Worm (Caenorhabditis elegans): ENCODE results near the gene str-39.

The str-39 gene

DNA sequence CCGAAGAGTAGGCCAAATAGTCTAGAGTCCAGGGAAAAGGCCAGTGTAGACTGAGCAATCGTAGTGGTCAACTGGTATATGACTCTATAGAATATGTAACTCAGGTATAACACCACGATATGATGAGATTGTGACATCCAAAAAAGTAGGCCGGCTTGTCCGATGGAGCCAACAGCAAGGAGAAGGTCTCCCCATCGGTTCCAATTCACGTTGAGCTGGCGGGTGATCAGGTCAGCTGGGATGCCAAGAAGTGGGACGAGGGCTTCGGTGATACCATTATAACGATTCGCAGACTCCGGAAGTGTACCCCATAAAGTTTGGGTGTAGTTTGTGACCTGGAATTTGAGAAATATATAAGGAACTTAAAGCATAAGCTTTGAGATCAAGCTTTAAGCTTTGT, 6.8 kb downstream of the str-39 start:
- no peak for TF ChIP-seq ceh-43 (GFP tag; optimal IDR thresholded peaks at IDR 0.05)
- no peak for TF ChIP-seq zip-8 (tag; optimal IDR thresholded peaks at IDR 0.05)
- TF ChIP-seq unc-62 (GFP tag; optimal IDR thresholded peaks at IDR 0.05), result no peak
- no peak for TF ChIP-seq pha-4 (tag; optimal IDR thresholded peaks at IDR 0.05)
- TF ChIP-seq ceh-39 (tag; optimal IDR thresholded peaks at IDR 0.05), result no peak
- no peak for TF ChIP-seq ham-2 (GFP tag; optimal IDR thresholded peaks at IDR 0.05)
- no peak for TF ChIP-seq M03D4.4 (tag; optimal IDR thresholded peaks at IDR 0.05)
- no peak for TF ChIP-seq ces-1 (GFP tag; optimal IDR thresholded peaks at IDR 0.05)

ce11 chrV:2871754-2872504, 7.8 kb downstream of the str-39 start:
- TF ChIP-seq nhr-28 (tag; optimal IDR thresholded peaks at IDR 0.05) (no peak), mls-2 (tag; optimal IDR thresholded peaks at IDR 0.05) (no peak), cnd-1 (tag; optimal IDR thresholded peaks at IDR 0.05) (no peak), unc-39 (tag; optimal IDR thresholded peaks at IDR 0.05) (no peak), ztf-11 (tag; optimal IDR thresholded peaks at IDR 0.05) (no peak)

DNA sequence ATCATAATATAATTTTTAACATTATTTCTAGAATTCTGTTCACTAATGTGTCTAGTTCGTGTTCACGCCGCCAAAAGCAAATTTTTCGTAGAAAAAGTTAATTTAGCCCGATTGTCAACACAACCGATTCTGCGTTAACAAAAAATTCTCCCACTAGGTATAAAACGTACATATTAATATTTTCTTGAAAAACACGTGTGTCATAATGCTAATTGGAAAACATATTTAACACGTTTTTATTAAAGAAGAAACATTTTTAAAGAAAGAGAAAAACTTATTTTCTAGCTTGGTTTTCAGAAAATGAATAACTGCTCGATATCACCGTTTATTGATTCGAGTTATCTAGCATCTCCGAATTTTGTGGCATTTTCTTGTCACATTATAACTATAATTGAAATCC, 9.6 kb downstream of the str-39 start, which contains the start of gene srh-243:
Gene srh-243, plus strand, starts transcription at position 301 of the 400 bp plus-strand sequence.
- no peak for TF ChIP-seq ceh-83 (GFP tag; optimal IDR thresholded peaks at IDR 0.05)
- no peak for TF ChIP-seq nhr-2 (tag; optimal IDR thresholded peaks at IDR 0.05)
- no peak for TF ChIP-seq nhr-237 (tag; optimal IDR thresholded peaks at IDR 0.05)
- TF ChIP-seq lin-13 (tag; optimal IDR thresholded peaks at IDR 0.05), result no peak
- TF ChIP-seq bed-3 (GFP tag; optimal IDR thresholded peaks at IDR 0.05), result no peak
- TF ChIP-seq elt-1 (tag; optimal IDR thresholded peaks at IDR 0.05; ENCODE audit: borderline replicate concordance, insufficient read depth), result no peak
- TF ChIP-seq mls-2 (tag; optimal IDR thresholded peaks at IDR 0.05), result no peak
- TF ChIP-seq ceh-39 (tag; optimal IDR thresholded peaks at IDR 0.05), result no peak
- no peak for TF ChIP-seq cnd-1 (tag; optimal IDR thresholded peaks at IDR 0.05)

DNA sequence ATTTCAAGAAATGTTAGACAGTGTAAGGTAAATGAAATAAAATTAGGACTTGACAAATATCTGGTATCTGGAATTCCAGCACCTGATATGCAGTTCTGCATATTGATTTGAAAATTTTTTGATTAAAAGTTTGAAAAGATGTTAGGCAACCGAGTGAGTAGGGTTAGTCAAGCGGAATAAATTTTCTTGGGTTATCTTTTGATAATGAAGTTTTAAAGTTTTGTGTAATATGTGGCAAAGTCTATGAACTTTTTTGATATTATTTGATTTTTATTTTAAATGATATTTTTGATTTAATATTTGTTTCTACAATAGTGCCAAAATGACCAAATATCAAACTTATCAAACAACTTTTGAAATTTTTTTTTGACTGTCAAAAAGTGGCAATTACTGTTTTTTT, 10.2 kb downstream of the str-39 start, which contains the start of gene srh-241:
Gene srh-241, minus strand, starts transcription at position 101 of the 400 bp plus-strand sequence.
- TF ChIP-seq snpc-4 (tag; optimal IDR thresholded peaks at IDR 0.05), result no peak
- TF ChIP-seq zip-8 (tag; optimal IDR thresholded peaks at IDR 0.05), result no peak
- no peak for TF ChIP-seq ces-1 (GFP tag; optimal IDR thresholded peaks at IDR 0.05)
- TF ChIP-seq cnd-1 (tag; optimal IDR thresholded peaks at IDR 0.05), result no peak

- TF ChIP-seq M03D4.4 (tag; optimal IDR thresholded peaks at IDR 0.05) (no peak), sptf-1 (tag; optimal IDR thresholded peaks at IDR 0.05) (no peak), hlh-1 (tag; optimal IDR thresholded peaks at IDR 0.05) (no peak), mab-5 (tag; optimal IDR thresholded peaks at IDR 0.05) (no peak), ztf-11 (tag; optimal IDR thresholded peaks at IDR 0.05) (no peak), cnd-1 (tag; optimal IDR thresholded peaks at IDR 0.05) (no peak), nhr-237 (tag; optimal IDR thresholded peaks at IDR 0.05) (no peak), ham-2 (GFP tag; optimal IDR thresholded peaks at IDR 0.05) (no peak), elt-1 (tag; optimal IDR thresholded peaks at IDR 0.05; ENCODE audit: borderline replicate concordance, insufficient read depth) (no peak), ceh-43 (GFP tag; optimal IDR thresholded peaks at IDR 0.05) (no peak), blmp-1 (tag; optimal IDR thresholded peaks at IDR 0.05) (no peak), nhr-12 (tag; optimal IDR thresholded peaks at IDR 0.05) (no peak), ceh-83 (GFP tag; optimal IDR thresholded peaks at IDR 0.05) (no peak), lin-13 (tag; optimal IDR thresholded peaks at IDR 0.05) (no peak), drap-1 (GFP tag; optimal IDR thresholded peaks at IDR 0.05) (no peak), mls-2 (tag; optimal IDR thresholded peaks at IDR 0.05) (no peak), snpc-4 (tag; optimal IDR thresholded peaks at IDR 0.05) (no peak), ceh-39 (tag; optimal IDR thresholded peaks at IDR 0.05) (no peak), nhr-28 (tag; optimal IDR thresholded peaks at IDR 0.05) (no peak), nhr-76 (tag; optimal IDR thresholded peaks at IDR 0.05) (no peak)
Observed at ce11 chrV:2864899-2865298, 14.8 kb downstream of the str-39 start, which contains the start of gene srh-240. Gene srh-240 (plus strand): TSS chrV:2865199.

DNA sequence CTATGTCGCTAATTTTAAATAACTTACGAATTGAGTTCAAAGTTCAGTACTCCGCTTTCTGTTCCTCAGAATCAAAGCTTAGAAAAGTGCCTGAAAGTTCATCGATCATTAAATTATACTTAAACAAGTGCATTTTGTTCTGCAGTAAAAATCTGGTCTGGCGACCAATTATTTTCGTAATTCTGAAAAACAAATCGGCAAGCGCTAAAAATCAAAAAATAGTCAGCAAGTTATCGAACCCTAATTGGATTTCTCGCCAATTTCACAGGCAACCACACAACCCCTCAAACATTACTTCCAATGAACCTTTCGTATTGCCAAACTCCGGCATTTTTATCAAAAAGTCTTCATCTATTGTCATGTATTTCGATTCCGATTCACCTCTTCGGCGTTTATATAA, 16.7 kb downstream of the str-39 start, which contains the start of gene srh-272:
Gene srh-272, plus strand, starts transcription at position 301 of the 400 bp plus-strand sequence.
- TF ChIP-seq blmp-1 (tag; optimal IDR thresholded peaks at IDR 0.05) (no peak), flh-1 (GFP tag; optimal IDR thresholded peaks at IDR 0.05) (no peak), ces-1 (GFP tag; optimal IDR thresholded peaks at IDR 0.05) (no peak), unc-62 (GFP tag; optimal IDR thresholded peaks at IDR 0.05) (no peak), nhr-28 (tag; optimal IDR thresholded peaks at IDR 0.05) (no peak), lin-32 (GFP tag; optimal IDR thresholded peaks at IDR 0.05) (no peak), bed-3 (GFP tag; optimal IDR thresholded peaks at IDR 0.05) (no peak)

All from whole organism, mixed stage, embryonic.